Worm (Caenorhabditis elegans): ENCODE results near the gene str-18.

DNA sequence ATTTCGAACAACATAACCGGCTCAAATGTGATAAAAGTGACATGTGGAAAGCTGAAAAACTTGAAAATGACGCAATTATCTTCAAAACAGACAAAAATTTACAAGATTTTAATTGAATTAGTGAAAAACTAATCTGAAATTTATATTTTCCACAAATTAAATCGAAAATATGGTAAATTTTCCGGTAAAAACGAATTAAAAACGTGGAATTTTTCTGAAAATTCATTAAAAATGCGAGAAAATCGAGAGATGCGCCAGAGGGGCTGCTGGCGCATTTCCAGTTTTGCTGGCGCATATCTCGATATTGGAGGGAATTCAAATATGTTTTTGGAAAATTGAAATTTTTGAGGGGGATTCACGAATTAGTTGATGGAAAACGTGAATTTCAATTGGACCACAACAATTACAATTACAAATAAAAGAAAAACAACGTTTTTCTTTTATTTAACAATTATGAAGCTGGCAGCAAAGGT, 24.4 kb upstream of the str-18 start, which contains the start of the genes haf-3 and F57A10.2:
- TF ChIP-seq ama-1 (optimal IDR thresholded peaks at IDR 0.05) (no peak), ama-1 (GFP tag; optimal IDR thresholded peaks at IDR 0.05) (no peak), sea-2 (GFP tag; IDR thresholded peaks at IDR 0.05) (no peak), unc-62 (GFP tag; optimal IDR thresholded peaks at IDR 0.05) (no peak), die-1 (tag; optimal IDR thresholded peaks at IDR 0.05) (no peak), him-1 (tag; optimal IDR thresholded peaks at IDR 0.05) (peak; percentile 65), F55B11.4 (tag; optimal IDR thresholded peaks at IDR 0.05; ENCODE audit: borderline replicate concordance, insufficient read depth) (no peak), mel-28 (tag; optimal IDR thresholded peaks at IDR 0.05; ENCODE audit: borderline replicate concordance) (no peak), lir-1 (GFP tag; conservative IDR thresholded peaks at IDR 0.05) (peak; percentile 65; the same call in 1 of the 2 replicates), B0019.2 (GFP tag; conservative IDR thresholded peaks at IDR 0.05) (no peak), lsy-27 (tag; optimal IDR thresholded peaks at IDR 0.05; ENCODE audit: borderline replicate concordance, insufficient read depth) (no peak), ceh-58 (GFP tag; IDR thresholded peaks at IDR 0.05) (no peak), ccch-3 (GFP tag; optimal IDR thresholded peaks at IDR 0.05) (no peak), nfya-1 (tag; optimal IDR thresholded peaks at IDR 0.05; ENCODE audit: borderline replicate concordance, insufficient read depth) (no peak)
